Fruit fly (Drosophila melanogaster) whole organism, embryonic: ENCODE measurements around the gene PH4alphaEFB.
A peak's percentile ranks its signal among the peaks of the same experiment; 100 is the strongest.

Experiments
- Awh ChIP-seq: fragments of 200-800 bp; sonication (Bioruptor generic); IDR thresholded peaks from 2 replicates; pipeline ENCODE4, ENCODE4 v1.3.6; 2022; ENCODE audit warnings: missing biosample characterization, missing genetic modification characterization
- CG10543 ChIP-seq: fragments of 200-800 bp; sonication (Bioruptor generic); optimal IDR thresholded peaks from 3 replicates; lab custom pipeline; 2017; ENCODE audit warnings: missing biosample characterization, mild to moderate bottlenecking, missing genetic modification characterization, moderate library complexity
- CG11247 ChIP-seq: fragments of 200-800 bp; sonication (Bioruptor generic); IDR thresholded peaks from 2 replicates; pipeline ENCODE4 v1.3.6; 2022; ENCODE audit warnings: missing biosample characterization, missing genetic modification characterization
- CG11504 ChIP-seq: fragments of 200-800 bp; sonication (Bioruptor generic); optimal IDR thresholded peaks from 3 replicates; lab custom pipeline; 2019; ENCODE audit warnings: missing biosample characterization, mild to moderate bottlenecking, missing genetic modification characterization, moderate library complexity
- CG12071 ChIP-seq: fragments of 200-800 bp; sonication (Bioruptor generic); optimal IDR thresholded peaks from 3 replicates; lab custom pipeline; 2018; ENCODE audit warnings: missing biosample characterization, mild to moderate bottlenecking, missing genetic modification characterization
- CG14710 ChIP-seq: fragments of 200-800 bp; sonication (Bioruptor generic); optimal IDR thresholded peaks from 3 replicates; lab custom pipeline; 2019; ENCODE audit warnings: missing biosample characterization, mild to moderate bottlenecking, missing genetic modification characterization, moderate library complexity
- CG18764 ChIP-seq: fragments of 200-800 bp; sonication (Bioruptor generic); optimal IDR thresholded peaks from 3 replicates; lab custom pipeline; 2016; ENCODE audit warnings: missing biosample characterization, missing genetic modification characterization
- CG34376 ChIP-seq: fragments of 200-800 bp; sonication (Bioruptor generic); optimal IDR thresholded peaks from 2 replicates; lab custom pipeline; 2018; ENCODE audit warnings: missing biosample characterization, mild to moderate bottlenecking, missing genetic modification characterization
- CG3995 ChIP-seq: fragments of 200-800 bp; sonication (Bioruptor generic); optimal IDR thresholded peaks from 3 replicates; lab custom pipeline; 2016; ENCODE audit warnings: missing biosample characterization, missing genetic modification characterization
- CG42726 ChIP-seq: fragments of 200-800 bp; sonication (Bioruptor generic); IDR thresholded peaks from 2 replicates; pipeline ENCODE4 v1.3.6; 2022; ENCODE audit warnings: missing biosample characterization, missing genetic modification characterization; ENCODE audit not compliant: partially characterized antibody
- CG4282 ChIP-seq: fragments of 200-800 bp; sonication (Bioruptor generic); optimal IDR thresholded peaks from 2 replicates; lab custom pipeline; 2016; ENCODE audit warnings: missing biosample characterization, missing genetic modification characterization
- CG4404 ChIP-seq: fragments of 200-800 bp; sonication (Bioruptor generic); IDR thresholded peaks from 2 replicates; pipeline ENCODE4 v1.3.6; 2022; ENCODE audit warnings: missing biosample characterization, missing genetic modification characterization
- CG5180 ChIP-seq: fragments of 200-800 bp; sonication (Bioruptor generic); optimal IDR thresholded peaks from 3 replicates; lab custom pipeline; 2017; ENCODE audit warnings: missing biosample characterization, missing genetic modification characterization, mild to moderate bottlenecking, moderate library complexity, missing genetic modification reagents
- CG6654 ChIP-seq: fragments of 200-800 bp; sonication (Bioruptor generic); optimal IDR thresholded peaks from 2 replicates; lab custom pipeline; 2017; ENCODE audit warnings: missing biosample characterization, mild to moderate bottlenecking, missing genetic modification characterization
- CG8388 ChIP-seq: fragments of 200-800 bp; sonication (Bioruptor generic); optimal IDR thresholded peaks from 2 replicates; lab custom pipeline; 2019; ENCODE audit warnings: missing biosample characterization, mild to moderate bottlenecking, missing genetic modification characterization, moderate library complexity
- CG8944 ChIP-seq: fragments of 200-800 bp; sonication (Bioruptor generic); optimal IDR thresholded peaks from 3 replicates; lab custom pipeline; 2016; ENCODE audit warnings: missing biosample characterization, missing genetic modification characterization
- CG9727 ChIP-seq: fragments of 200-800 bp; sonication (Bioruptor generic); optimal IDR thresholded peaks from 3 replicates; lab custom pipeline; 2017; ENCODE audit warnings: missing biosample characterization, mild to moderate bottlenecking, missing genetic modification characterization
- Camta ChIP-seq: fragments of 200-800 bp; sonication (Bioruptor generic); optimal IDR thresholded peaks from 2 replicates; lab custom pipeline; 2016; ENCODE audit warnings: missing biosample characterization, missing genetic modification characterization
- Dad ChIP-seq: fragments of 200-800 bp; sonication (Bioruptor generic); optimal IDR thresholded peaks from 3 replicates; lab custom pipeline; 2016; ENCODE audit warnings: missing biosample characterization, missing genetic modification characterization
- Dll ChIP-seq: fragments of 200-800 bp; sonication (Bioruptor generic); IDR thresholded peaks from 4 replicates; pipeline ENCODE4 v1.3.6; 2022; ENCODE audit warnings: missing biosample characterization, missing genetic modification characterization; ENCODE audit not compliant: partially characterized antibody
- E2f2 ChIP-seq: fragments of 200-800 bp; sonication (Bioruptor generic); IDR thresholded peaks from 2 replicates; pipeline ENCODE4 v1.3.6; 2022; ENCODE audit warnings: missing biosample characterization, missing genetic modification characterization
- HLH54F ChIP-seq: fragments of 200-800 bp; sonication (Bioruptor generic); optimal IDR thresholded peaks from 3 replicates; lab custom pipeline; 2016; ENCODE audit warnings: missing biosample characterization, missing genetic modification characterization
- Hr3 ChIP-seq: fragments of 200-800 bp; sonication (Bioruptor generic); optimal IDR thresholded peaks from 3 replicates; lab custom pipeline; 2016; ENCODE audit warnings: missing biosample characterization, missing genetic modification characterization
- Hr39 ChIP-seq: fragments of >200 bp; optimal IDR thresholded peaks from 2 replicates; lab custom pipeline; 2017
- Mrtf ChIP-seq: fragments of 200-800 bp; sonication (Bioruptor generic); IDR thresholded peaks from 3 replicates; pipeline ENCODE4 v1.3.6; 2022; ENCODE audit warnings: missing biosample characterization, missing genetic modification characterization
- NfI ChIP-seq: fragments of 200-800 bp; sonication (Bioruptor generic); optimal IDR thresholded peaks from 3 replicates; lab custom pipeline; 2018; ENCODE audit warnings: missing biosample characterization, mild to moderate bottlenecking, missing genetic modification characterization, moderate library complexity
- Rx ChIP-seq: fragments of 200-800 bp; sonication (Bioruptor generic); IDR thresholded peaks from 2 replicates; pipeline ENCODE4 v1.3.6; 2022; ENCODE audit warnings: missing biosample characterization, missing genetic modification characterization
- Trl ChIP-seq, 3 experiments: fragments of >200 bp in 2 of 3; fragments of 200-800 bp in 1 of 3; sonication (Bioruptor generic) in 1 of 3; optimal IDR thresholded peaks; 2 replicates in 1 of 3; 3 replicates in 2 of 3; lab custom pipeline; 2016 to 2017; ENCODE audit warnings: missing biosample characterization in 1 of 3, missing genetic modification characterization in 1 of 3
- YL-1 ChIP-seq: fragments of 200-800 bp; sonication (Bioruptor generic); optimal IDR thresholded peaks from 3 replicates; lab custom pipeline; 2017; ENCODE audit warnings: missing biosample characterization, mild to moderate bottlenecking, missing genetic modification characterization
- ac ChIP-seq: fragments of 200-800 bp; sonication (Bioruptor generic); optimal IDR thresholded peaks from 3 replicates; lab custom pipeline; 2017; ENCODE audit warnings: missing biosample characterization, mild to moderate bottlenecking, missing genetic modification characterization
- amos ChIP-seq: fragments of 200-800 bp; sonication (Bioruptor generic); IDR thresholded peaks from 2 replicates; pipeline ENCODE4 v1.3.6; 2022; ENCODE audit warnings: missing biosample characterization, missing genetic modification characterization; ENCODE audit not compliant: partially characterized antibody
- ase ChIP-seq: fragments of 200-800 bp; sonication (Bioruptor generic); IDR thresholded peaks from 3 replicates; pipeline ENCODE4 v1.3.6; 2022; ENCODE audit warnings: missing biosample characterization, missing genetic modification characterization
- bigmax ChIP-seq: fragments of 200-800 bp; sonication (Bioruptor generic); optimal IDR thresholded peaks from 2 replicates; lab custom pipeline; 2018; ENCODE audit warnings: missing biosample characterization, mild to moderate bottlenecking, missing genetic modification characterization
- cwo ChIP-seq: fragments of 200-800 bp; sonication (Bioruptor generic); optimal IDR thresholded peaks from 3 replicates; lab custom pipeline; 2017; ENCODE audit warnings: missing biosample characterization, missing genetic modification characterization, mild to moderate bottlenecking, moderate library complexity, missing genetic modification reagents
- dan ChIP-seq: fragments of 200-800 bp; sonication (Bioruptor generic); IDR thresholded peaks from 2 replicates; pipeline ENCODE4 v1.3.6; 2022; ENCODE audit warnings: missing biosample characterization, missing genetic modification characterization
- en ChIP-seq: fragments of 200-800 bp; sonication (Bioruptor generic); optimal IDR thresholded peaks from 2 replicates; lab custom pipeline; 2016; ENCODE audit warnings: missing biosample characterization, missing genetic modification characterization
- exex ChIP-seq: fragments of 200-800 bp; sonication (Bioruptor generic); optimal IDR thresholded peaks from 4 replicates; lab custom pipeline; 2018; ENCODE audit warnings: missing biosample characterization, mild to moderate bottlenecking, missing genetic modification characterization, moderate library complexity
- hth ChIP-seq: fragments of >200 bp; optimal IDR thresholded peaks from 2 replicates; lab custom pipeline; 2017; ENCODE audit warnings: inconsistent platforms
- ken ChIP-seq: fragments of 200-800 bp; sonication (Bioruptor generic); IDR thresholded peaks from 3 replicates; pipeline ENCODE4 v1.3.6; 2022; ENCODE audit warnings: missing biosample characterization, missing genetic modification characterization
- nmo ChIP-seq: fragments of 200-800 bp; sonication (Bioruptor generic); optimal IDR thresholded peaks from 2 replicates; lab custom pipeline; 2018; ENCODE audit warnings: missing biosample characterization, mild to moderate bottlenecking, missing genetic modification characterization, moderate library complexity
- p53 ChIP-seq: fragments of 200-800 bp; sonication (Bioruptor generic); optimal IDR thresholded peaks from 2 replicates; lab custom pipeline; 2016; ENCODE audit warnings: missing biosample characterization, missing genetic modification characterization
- ro ChIP-seq: fragments of 200-800 bp; sonication (Bioruptor generic); IDR thresholded peaks from 2 replicates; pipeline ENCODE4 v1.3.6; 2022; ENCODE audit warnings: missing biosample characterization, missing genetic modification characterization
- row ChIP-seq: fragments of 200-800 bp; sonication (Bioruptor generic); IDR thresholded peaks from 3 replicates; pipeline ENCODE4 v1.3.6; 2022; ENCODE audit warnings: missing biosample characterization, missing genetic modification characterization
- sim ChIP-seq: fragments of 200-800 bp; sonication (Bioruptor generic); IDR thresholded peaks from 2 replicates; pipeline ENCODE4 v1.3.6; 2022; ENCODE audit warnings: missing biosample characterization, missing genetic modification characterization
- tap ChIP-seq: fragments of 200-800 bp; optimal IDR thresholded peaks from 3 replicates; lab custom pipeline; 2019; ENCODE audit warnings: missing biosample characterization, mild to moderate bottlenecking, missing genetic modification characterization, moderate library complexity
- tup ChIP-seq: fragments of 200-800 bp; sonication (Bioruptor generic); optimal IDR thresholded peaks from 2 replicates; lab custom pipeline; 2016; ENCODE audit warnings: missing biosample characterization, mild to moderate bottlenecking, missing genetic modification characterization, moderate library complexity
- zen2 ChIP-seq: fragments of 200-800 bp; sonication (Bioruptor generic); IDR thresholded peaks from 3 replicates; pipeline ENCODE4 v1.3.6; 2022; ENCODE audit warnings: missing biosample characterization, missing genetic modification characterization; ENCODE audit not compliant: partially characterized antibody

The PH4alphaEFB gene

DNA sequence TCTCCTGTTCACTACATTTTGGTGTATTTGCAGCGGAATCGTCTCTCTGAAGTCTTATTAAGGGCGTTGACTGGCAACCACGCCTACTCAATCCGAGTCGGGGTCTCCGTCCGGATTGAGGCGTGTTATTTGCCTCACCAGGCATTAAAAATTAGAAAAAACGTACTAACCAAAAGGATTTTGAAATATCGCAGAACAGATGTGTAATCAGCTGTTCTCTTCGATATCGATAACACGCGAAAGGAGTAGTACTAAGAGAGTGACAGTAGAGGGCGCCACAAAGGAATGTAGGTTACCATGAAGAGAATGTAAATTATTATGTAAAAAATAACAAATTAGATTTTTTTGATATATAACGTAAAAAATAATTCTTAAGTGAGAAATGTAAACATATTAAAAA, 40.9 kb upstream of the PH4alphaEFB start, which contains the start of gene CG15536 (continued):
- TF ChIP-seq CG11504 (tag; lab: Kevin White, UChicago) (no peak), ken (GFP tag; lab: Robert Waterston, UW) (no peak), zen2 (GFP tag; lab: Robert Waterston, UW) (peak; percentile 15; the same call in 2 of the 3 replicates), YL-1 (GFP tag; lab: Kevin White, UChicago) (peak; percentile 60), CG8944 (GFP tag; lab: Kevin White, UChicago) (no peak), amos (peak; percentile 71), ase (GFP tag; lab: Robert Waterston, UW) (no peak), Hr3 (no peak), CG18764 (GFP tag; lab: Kevin White, UChicago) (no peak), hth (lab: Kevin White, UChicago) (no peak), Dll (GFP tag; lab: Robert Waterston, UW) (peak; percentile 65; the same call in 3 of the 4 replicates)

dm6 chr3R:30425622-30426021, 40.2 kb upstream of the PH4alphaEFB start:
- TF ChIP-seq CG3995 (GFP tag; lab: Kevin White, UChicago) (peak; percentile 72), CG42726 (0 out of 2 replicates have a peak, but pooled peaks have one; percentile 4), cwo (GFP tag; lab: Kevin White, UChicago) (peak; percentile 78), CG8388 (GFP tag; lab: Kevin White, UChicago) (peak; percentile 19), exex (peak; percentile 10), CG18764 (GFP tag; lab: Kevin White, UChicago) (no peak), CG6654 (GFP tag; lab: Kevin White, UChicago) (no peak), row (GFP tag; lab: Robert Waterston, UW) (peak; percentile 17; the same call in 1 of the 3 replicates), CG14710 (no peak)

DNA sequence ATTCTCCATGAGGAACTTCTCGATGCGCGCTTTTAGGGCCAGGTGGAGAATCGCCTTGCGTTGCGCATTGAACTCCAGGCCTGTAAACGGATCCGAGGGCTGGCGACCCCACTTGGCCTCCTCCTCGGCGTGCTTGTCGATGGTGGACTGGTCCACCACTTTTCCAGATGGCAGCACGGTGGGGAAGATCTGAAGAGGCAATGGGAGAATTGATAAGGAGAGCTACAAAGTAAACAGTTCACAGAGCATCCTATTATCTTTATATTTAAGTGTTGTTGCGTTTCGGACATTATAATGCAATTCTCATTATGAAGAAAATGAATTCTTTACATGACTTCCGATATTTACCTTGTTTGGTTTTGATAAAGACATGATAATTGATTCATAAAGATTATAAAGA, 39.2 kb upstream of the PH4alphaEFB start:
- no peak for TF ChIP-seq CG4404 (GFP tag; lab: Robert Waterston, UW)
- no peak for TF ChIP-seq CG5180 (GFP tag; lab: Kevin White, UChicago)
- no peak for TF ChIP-seq CG12071 (GFP tag; lab: Kevin White, UChicago)
- TF ChIP-seq tap (tag; lab: Kevin White, UChicago), result no peak
- no peak for TF ChIP-seq Dad (GFP tag; lab: Kevin White, UChicago)
- TF ChIP-seq CG9727 (GFP tag; lab: Kevin White, UChicago), result no peak
- TF ChIP-seq amos, result no peak
- TF ChIP-seq en (GFP tag; lab: Kevin White, UChicago), result no peak
- TF ChIP-seq Hr39 (lab: Kevin White, UChicago), result no peak
- no peak for TF ChIP-seq bigmax (GFP tag; lab: Kevin White, UChicago)
- no peak for TF ChIP-seq CG11247 (GFP tag; lab: Robert Waterston, UW)
- TF ChIP-seq Trl (optimal IDR thresholded peaks at IDR 0.05; lab: Kevin White, UChicago), result no peak
- TF ChIP-seq Trl (GFP tag; optimal IDR thresholded peaks at IDR 0.05; lab: Kevin White, UChicago), result no peak
- no peak for TF ChIP-seq NfI (GFP tag; lab: Kevin White, UChicago)
- TF ChIP-seq CG10543 (GFP tag; lab: Kevin White, UChicago), result no peak

- TF ChIP-seq ac (no peak), ro (GFP tag; lab: Robert Waterston, UW) (no peak), sim (no peak), Rx (GFP tag; lab: Robert Waterston, UW) (no peak), CG4282 (GFP tag; lab: Kevin White, UChicago) (no peak), Awh (no peak), tup (GFP tag; lab: Kevin White, UChicago) (no peak), p53 (GFP tag; lab: Kevin White, UChicago) (no peak), nmo (GFP tag; lab: Kevin White, UChicago) (peak; percentile 14), Mrtf (GFP tag; lab: Robert Waterston, UW) (no peak), CG34376 (no peak), E2f2 (GFP tag; lab: Robert Waterston, UW) (peak; percentile 99), dan (GFP tag; lab: Robert Waterston, UW) (no peak), Camta (GFP tag; lab: Kevin White, UChicago) (no peak), HLH54F (GFP tag; lab: Kevin White, UChicago) (no peak)
Measured at dm6 chr3R:30427805-30428359, 38.0 kb upstream of the PH4alphaEFB start, which contains the start of gene CG2218. TSS of gene CG2218 (minus strand) at chr3R:30428276.
